Fruit fly (Drosophila melanogaster) whole organism, embryonic: ENCODE data around the gene Polr1C.

ENCODE experiments used
- Atf3 ChIP-seq: fragments of 200-800 bp; sonication (Bioruptor generic); optimal IDR thresholded peaks from 3 replicates; lab custom pipeline; 2016; ENCODE audit warnings: missing biosample characterization, missing genetic modification characterization
- CG10565 ChIP-seq: fragments of 200-800 bp; sonication (Bioruptor generic); optimal IDR thresholded peaks from 3 replicates; lab custom pipeline; 2016; ENCODE audit warnings: missing biosample characterization, mild to moderate bottlenecking, missing genetic modification characterization
- CG12104 ChIP-seq: fragments of 200-800 bp; sonication (Bioruptor generic); optimal IDR thresholded peaks from 3 replicates; lab custom pipeline; 2016; ENCODE audit warnings: missing biosample characterization, missing genetic modification characterization
- CG12155 ChIP-seq: fragments of 200-800 bp; sonication (Bioruptor generic); optimal IDR thresholded peaks from 3 replicates; lab custom pipeline; 2016; ENCODE audit warnings: missing biosample characterization, missing genetic modification characterization
- CG12942 ChIP-seq: fragments of 200-800 bp; sonication (Bioruptor generic); optimal IDR thresholded peaks from 3 replicates; lab custom pipeline; 2016; ENCODE audit warnings: missing biosample characterization, missing genetic modification characterization
- CG14965 ChIP-seq: fragments of 200-800 bp; sonication (Bioruptor generic); optimal IDR thresholded peaks from 2 replicates; lab custom pipeline; 2016; ENCODE audit warnings: missing biosample characterization, missing genetic modification characterization, borderline replicate concordance
- CG15011 ChIP-seq: fragments of 200-800 bp; sonication (Bioruptor generic); optimal IDR thresholded peaks from 3 replicates; lab custom pipeline; 2018; ENCODE audit warnings: missing biosample characterization, mild to moderate bottlenecking, missing genetic modification characterization
- CG1529 ChIP-seq: fragments of 200-800 bp; sonication (Bioruptor generic); optimal IDR thresholded peaks from 3 replicates; lab custom pipeline; 2018; ENCODE audit warnings: missing biosample characterization, missing genetic modification characterization
- CG17568 ChIP-seq: fragments of 200-800 bp; sonication (Bioruptor generic); optimal IDR thresholded peaks from 2 replicates; lab custom pipeline; 2018; ENCODE audit warnings: missing biosample characterization, mild to moderate bottlenecking, missing genetic modification characterization, moderate library complexity
- CG18262 ChIP-seq: fragments of 200-800 bp; optimal IDR thresholded peaks from 3 replicates; lab custom pipeline; 2019; ENCODE audit warnings: missing biosample characterization, mild to moderate bottlenecking, missing genetic modification characterization, moderate library complexity
- CG30403 ChIP-seq: fragments of 200-800 bp; sonication (Bioruptor generic); optimal IDR thresholded peaks from 3 replicates; lab custom pipeline; 2016; ENCODE audit warnings: missing biosample characterization, missing genetic modification characterization
- CG3065 ChIP-seq: fragments of 200-800 bp; sonication (Bioruptor generic); optimal IDR thresholded peaks from 2 replicates; lab custom pipeline; 2016; ENCODE audit warnings: missing biosample characterization, missing genetic modification characterization
- CG34376 ChIP-seq: fragments of 200-800 bp; sonication (Bioruptor generic); optimal IDR thresholded peaks from 2 replicates; lab custom pipeline; 2018; ENCODE audit warnings: missing biosample characterization, mild to moderate bottlenecking, missing genetic modification characterization
- CG3995 ChIP-seq: fragments of 200-800 bp; sonication (Bioruptor generic); optimal IDR thresholded peaks from 3 replicates; lab custom pipeline; 2016; ENCODE audit warnings: missing biosample characterization, missing genetic modification characterization
- CG4707 ChIP-seq: fragments of 200-800 bp; sonication (Bioruptor generic); optimal IDR thresholded peaks from 2 replicates; lab custom pipeline; 2018; ENCODE audit warnings: missing biosample characterization, mild to moderate bottlenecking, missing genetic modification characterization, moderate library complexity
- CG6765 ChIP-seq: fragments of 200-800 bp; sonication (Bioruptor generic); optimal IDR thresholded peaks from 3 replicates; lab custom pipeline; 2017; ENCODE audit warnings: missing biosample characterization, mild to moderate bottlenecking, missing genetic modification characterization
- CG6791 ChIP-seq: fragments of 200-800 bp; sonication (Bioruptor generic); IDR thresholded peaks from 3 replicates; pipeline ENCODE4 v1.3.6; 2022; ENCODE audit warnings: missing biosample characterization, missing genetic modification characterization; ENCODE audit not compliant: partially characterized antibody
- CG7963 ChIP-seq: fragments of 200-800 bp; sonication (Bioruptor generic); IDR thresholded peaks from 3 replicates; pipeline ENCODE4 v1.3.6; 2022; ENCODE audit warnings: missing biosample characterization, missing genetic modification characterization; ENCODE audit not compliant: partially characterized antibody
- CG9797 ChIP-seq: fragments of 200-800 bp; sonication (Bioruptor generic); optimal IDR thresholded peaks from 3 replicates; lab custom pipeline; 2018; ENCODE audit warnings: missing biosample characterization, mild to moderate bottlenecking, missing genetic modification characterization
- CHES-1-like ChIP-seq: fragments of 200-800 bp; sonication (Bioruptor generic); optimal IDR thresholded peaks from 2 replicates; lab custom pipeline; 2016; ENCODE audit warnings: missing biosample characterization, missing genetic modification characterization
- Deaf1 ChIP-seq: fragments of 200-800 bp; optimal IDR thresholded peaks from 3 replicates; lab custom pipeline; 2019; ENCODE audit warnings: missing biosample characterization, mild to moderate bottlenecking, missing genetic modification characterization, moderate library complexity
- E2f2 ChIP-seq: fragments of 200-800 bp; sonication (Bioruptor generic); IDR thresholded peaks from 2 replicates; pipeline ENCODE4 v1.3.6; 2022; ENCODE audit warnings: missing biosample characterization, missing genetic modification characterization
- Lim3 ChIP-seq: fragments of 200-800 bp; sonication (Bioruptor generic); IDR thresholded peaks from 2 replicates; pipeline ENCODE4 v1.3.6; 2022; ENCODE audit warnings: missing biosample characterization, missing genetic modification characterization
- Lpt ChIP-seq: fragments of >200 bp; optimal IDR thresholded peaks from 2 replicates; lab custom pipeline; 2018; ENCODE audit warnings: missing biosample characterization, missing genetic modification characterization
- Mrtf ChIP-seq: fragments of 200-800 bp; sonication (Bioruptor generic); IDR thresholded peaks from 3 replicates; pipeline ENCODE4 v1.3.6; 2022; ENCODE audit warnings: missing biosample characterization, missing genetic modification characterization
- PHDP ChIP-seq: fragments of 200-800 bp; sonication (Bioruptor generic); optimal IDR thresholded peaks from 3 replicates; lab custom pipeline; 2018; ENCODE audit warnings: missing biosample characterization, mild to moderate bottlenecking, missing genetic modification characterization, moderate library complexity
- ab ChIP-seq: fragments of 200-800 bp; sonication (Bioruptor generic); optimal IDR thresholded peaks from 2 replicates; lab custom pipeline; 2016; ENCODE audit warnings: missing biosample characterization, missing genetic modification characterization
- ac ChIP-seq: fragments of 200-800 bp; sonication (Bioruptor generic); optimal IDR thresholded peaks from 3 replicates; lab custom pipeline; 2017; ENCODE audit warnings: missing biosample characterization, mild to moderate bottlenecking, missing genetic modification characterization
- amos ChIP-seq: fragments of 200-800 bp; sonication (Bioruptor generic); IDR thresholded peaks from 2 replicates; pipeline ENCODE4 v1.3.6; 2022; ENCODE audit warnings: missing biosample characterization, missing genetic modification characterization; ENCODE audit not compliant: partially characterized antibody
- br ChIP-seq: fragments of >200 bp; optimal IDR thresholded peaks from 2 replicates; lab custom pipeline; 2017
- cato ChIP-seq: fragments of 200-800 bp; sonication (Bioruptor generic); optimal IDR thresholded peaks from 2 replicates; lab custom pipeline; 2016; ENCODE audit warnings: missing biosample characterization, missing genetic modification characterization, borderline replicate concordance
- emc ChIP-seq: fragments of 200-800 bp; sonication (Bioruptor generic); optimal IDR thresholded peaks from 2 replicates; lab custom pipeline; 2016; ENCODE audit warnings: missing biosample characterization, missing genetic modification characterization
- esg ChIP-seq: fragments of 200-800 bp; sonication (Bioruptor generic); conservative IDR thresholded peaks from 2 replicates; pipeline ENCODE4 v1.3.6; 2022; ENCODE audit warnings: missing biosample characterization, missing genetic modification characterization
- eyg ChIP-seq: fragments of 200-800 bp; sonication (Bioruptor generic); optimal IDR thresholded peaks from 3 replicates; lab custom pipeline; 2016; ENCODE audit warnings: missing biosample characterization, missing genetic modification characterization
- fd64A ChIP-seq: fragments of 200-800 bp; sonication (Bioruptor generic); optimal IDR thresholded peaks from 3 replicates; lab custom pipeline; 2018; ENCODE audit warnings: missing biosample characterization, mild to moderate bottlenecking, missing genetic modification characterization
- inv ChIP-seq: fragments of 200-800 bp; sonication (Bioruptor generic); IDR thresholded peaks from 2 replicates; pipeline ENCODE4 v1.3.6; 2022; ENCODE audit warnings: missing biosample characterization, missing genetic modification characterization; ENCODE audit not compliant: partially characterized antibody
- maf-S ChIP-seq: fragments of 200-800 bp; sonication (Bioruptor generic); optimal IDR thresholded peaks from 2 replicates; lab custom pipeline; 2016; ENCODE audit warnings: missing biosample characterization, missing genetic modification characterization
- otp ChIP-seq: fragments of 200-800 bp; sonication (Bioruptor generic); IDR thresholded peaks from 3 replicates; pipeline ENCODE4, ENCODE4 v1.3.6; 2022; ENCODE audit warnings: missing biosample characterization, missing genetic modification characterization
- pita ChIP-seq: fragments of 200-800 bp; sonication (Bioruptor generic); optimal IDR thresholded peaks from 2 replicates; lab custom pipeline; 2017; ENCODE audit warnings: missing biosample characterization, mild to moderate bottlenecking, missing genetic modification characterization
- ro ChIP-seq: fragments of 200-800 bp; sonication (Bioruptor generic); IDR thresholded peaks from 2 replicates; pipeline ENCODE4 v1.3.6; 2022; ENCODE audit warnings: missing biosample characterization, missing genetic modification characterization
- shn ChIP-seq: fragments of 200-800 bp; sonication (Bioruptor generic); optimal IDR thresholded peaks from 3 replicates; lab custom pipeline; 2016; ENCODE audit warnings: missing biosample characterization, missing genetic modification characterization
- ssp ChIP-seq: fragments of 200-800 bp; sonication (Bioruptor generic); IDR thresholded peaks from 2 replicates; pipeline ENCODE4 v1.3.6; 2022; ENCODE audit warnings: missing biosample characterization, missing genetic modification characterization
- trem ChIP-seq: fragments of 200-800 bp; optimal IDR thresholded peaks from 3 replicates; lab custom pipeline; 2019; ENCODE audit warnings: missing biosample characterization, mild to moderate bottlenecking, missing genetic modification characterization, moderate library complexity
- tx ChIP-seq: fragments of 200-800 bp; sonication (Bioruptor generic); optimal IDR thresholded peaks from 2 replicates; lab custom pipeline; 2016; ENCODE audit warnings: missing biosample characterization, missing genetic modification characterization

Polr1C gene

DNA sequence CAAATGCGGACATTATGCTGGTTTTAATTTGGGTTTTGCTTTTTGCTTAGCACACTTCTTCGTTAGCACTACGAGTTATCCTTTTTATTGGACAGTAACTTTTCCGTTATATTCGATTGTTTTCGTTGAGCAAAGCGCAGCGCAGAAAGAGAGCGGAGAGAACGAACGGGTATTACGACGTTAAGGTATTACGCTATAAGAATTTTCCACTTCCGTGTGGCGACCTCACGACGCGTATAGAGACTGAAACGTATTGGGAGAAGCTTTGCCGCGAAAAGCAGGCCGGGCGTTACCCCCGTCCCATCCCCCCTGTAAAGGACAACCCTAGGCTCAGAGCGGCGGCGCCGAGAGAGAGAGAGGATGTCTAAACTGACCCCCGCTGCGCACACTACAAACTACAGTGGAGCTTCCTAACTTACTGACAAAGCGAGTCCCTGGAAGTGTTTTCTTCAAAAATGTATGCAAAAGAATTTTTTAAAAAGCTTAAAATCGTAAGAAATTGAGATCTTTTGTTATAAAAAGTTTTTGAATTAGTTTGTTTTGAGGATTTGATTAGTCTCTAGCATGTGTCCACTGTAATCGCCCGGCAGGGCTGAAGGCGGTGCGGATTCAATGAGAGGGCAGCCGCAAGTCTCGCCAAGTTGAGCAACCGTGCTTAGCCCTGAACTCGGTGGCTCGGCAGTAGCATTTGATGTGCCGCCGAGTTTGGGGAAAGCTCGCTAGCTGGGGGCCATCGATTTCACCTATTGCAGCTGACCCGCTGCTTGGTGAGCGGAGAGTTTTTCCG is 36.1 kb downstream of the Polr1C start (continued):
- TF ChIP-seq CG6791 (GFP tag; lab: Robert Waterston, UW) = no peak
- no peak for TF ChIP-seq Lpt
- TF ChIP-seq maf-S (GFP tag; lab: Kevin White, UChicago) = peak; percentile 93
- TF ChIP-seq pita (GFP tag; lab: Kevin White, UChicago) = no peak
- peak; percentile 96 for TF ChIP-seq esg (GFP tag; lab: Robert Waterston, UW)
- peak; percentile 85 for TF ChIP-seq Atf3 (GFP tag; lab: Kevin White, UChicago)
- peak; percentile 90 for TF ChIP-seq CG18262 (tag; lab: Kevin White, UChicago)
- TF ChIP-seq ro (GFP tag; lab: Robert Waterston, UW) = peak; percentile 88
- peak; percentile 27 for TF ChIP-seq ac (GFP tag; lab: Kevin White, UChicago)
- peak; percentile 94 for TF ChIP-seq Mrtf (GFP tag; lab: Robert Waterston, UW)
- peak; percentile 89 for TF ChIP-seq CG12104
- peak; percentile 93 for TF ChIP-seq CG12155 (GFP tag; lab: Kevin White, UChicago)
- peak; percentile 84 for TF ChIP-seq Lim3 (GFP tag; lab: Robert Waterston, UW)
- TF ChIP-seq fd64A (GFP tag; lab: Kevin White, UChicago) = peak; percentile 71
- peak; percentile 80 for TF ChIP-seq CG4707 (GFP tag; lab: Kevin White, UChicago)
- peak; percentile 68 for TF ChIP-seq CG3065 (GFP tag; lab: Kevin White, UChicago)
- TF ChIP-seq tx (GFP tag; lab: Kevin White, UChicago) = peak; percentile 94
- TF ChIP-seq CG34376 (GFP tag; lab: Kevin White, UChicago) = peak; percentile 97
- TF ChIP-seq CG7963 (GFP tag; lab: Robert Waterston, UW) = no peak
- TF ChIP-seq E2f2 (GFP tag; lab: Robert Waterston, UW) = peak; percentile 77
- no peak for TF ChIP-seq inv (GFP tag; lab: Robert Waterston, UW)
- TF ChIP-seq cato (GFP tag; lab: Kevin White, UChicago) = peak; percentile 77
- TF ChIP-seq CG14965 (GFP tag; lab: Kevin White, UChicago) = peak; percentile 74
- peak; percentile 91 for TF ChIP-seq shn (GFP tag; lab: Kevin White, UChicago)
- TF ChIP-seq PHDP = peak; percentile 96
- TF ChIP-seq emc (GFP tag; lab: Kevin White, UChicago) = peak; percentile 89
- TF ChIP-seq CG30403 = peak; percentile 95
- peak; percentile 40 for TF ChIP-seq CG9797 (GFP tag; lab: Kevin White, UChicago)
- peak; percentile 86 for TF ChIP-seq CG6765 (GFP tag; lab: Kevin White, UChicago)
- peak; percentile 85 for TF ChIP-seq ab (GFP tag; lab: Kevin White, UChicago)
- TF ChIP-seq CG3995 (GFP tag; lab: Kevin White, UChicago) = peak; percentile 50
- peak; percentile 62 for TF ChIP-seq CG10565 (GFP tag; lab: Kevin White, UChicago)
- TF ChIP-seq ssp (GFP tag; lab: Robert Waterston, UW) = peak; percentile 89
- TF ChIP-seq eyg (GFP tag; lab: Kevin White, UChicago) = peak; percentile 93
- TF ChIP-seq CG17568 (GFP tag; lab: Kevin White, UChicago) = peak; percentile 90
- TF ChIP-seq CG1529 (GFP tag; lab: Kevin White, UChicago) = peak; percentile 86
- peak; percentile 93 for TF ChIP-seq CG15011 (GFP tag; lab: Kevin White, UChicago)
- TF ChIP-seq amos (GFP tag; lab: Robert Waterston, UW) = no peak
- TF ChIP-seq br (lab: Kevin White, UChicago) = no peak
- TF ChIP-seq trem (tag; lab: Kevin White, UChicago) = peak; percentile 74
- peak; percentile 93 for TF ChIP-seq otp (GFP tag; lab: Robert Waterston, UW)
- TF ChIP-seq CHES-1-like (GFP tag; lab: Kevin White, UChicago) = peak; percentile 96
- peak; percentile 80 for TF ChIP-seq Deaf1 (tag; lab: Kevin White, UChicago)
- peak; percentile 84 for TF ChIP-seq CG12942 (GFP tag; lab: Kevin White, UChicago)
- TF ChIP-seq, all 482 proteins: peak for 424
